Worm (Caenorhabditis elegans) whole organism, L4 larva: ENCODE measurements around the gene nas-6.

Experiments
- D1046.2 ChIP-seq: fragments of 200-800 bp; sonication (Bioruptor generic); IDR thresholded peaks from 2 replicates; pipeline ENCODE4 v1.3.6; 2022; ENCODE audit warnings: missing genetic modification characterization, missing compliant biosample characterization
- ZK546.5 ChIP-seq, 2 experiments: sonication (generic microtip); optimal IDR thresholded peaks; 2 replicates each; lab custom pipeline; 2017; ENCODE audit warnings: missing biosample characterization in 2 of 2, missing genetic modification characterization in 2 of 2
- ceh-62 ChIP-seq: sonication (generic microtip); optimal IDR thresholded peaks from 2 replicates; lab custom pipeline; 2017; ENCODE audit warnings: missing biosample characterization, missing genetic modification characterization
- ctbp-1 ChIP-seq: fragments of 200-800 bp; sonication (Bioruptor generic); IDR thresholded peaks from 2 replicates; pipeline ENCODE4 v1.3.6; 2022; ENCODE audit warnings: missing genetic modification reagents, missing genetic modification characterization, missing compliant biosample characterization
- dpl-1 ChIP-seq: fragments of 150-350 bp; optimal IDR thresholded peaks from 2 replicates; lab custom pipeline; 2014; ENCODE audit warnings: missing biosample characterization, missing genetic modification reagents, missing genetic modification characterization
- lin-13 ChIP-seq: fragments of 150-350 bp; optimal IDR thresholded peaks from 2 replicates; lab custom pipeline; 2014; ENCODE audit warnings: missing biosample characterization, missing genetic modification reagents, missing genetic modification characterization
- mes-2 ChIP-seq: sonication (generic microtip); optimal IDR thresholded peaks from 2 replicates; lab custom pipeline; 2016; ENCODE audit warnings: missing genotype, mild to moderate bottlenecking, missing genetic modification characterization, missing compliant biosample characterization; ENCODE audit not compliant: poor library complexity, severe bottlenecking
- nhr-25 ChIP-seq: sonication (generic microtip); optimal IDR thresholded peaks from 2 replicates; lab custom pipeline; 2017; ENCODE audit warnings: missing genetic modification characterization, mild to moderate bottlenecking, missing compliant biosample characterization, antibody characterized with exemption, moderate library complexity, borderline replicate concordance; ENCODE audit not compliant: insufficient read depth
- pha-4 ChIP-seq, 2 experiments: fragments of 150-350 bp in 1 of 2; fragments of 200-800 bp in 1 of 2; sonication (Bioruptor generic) in 1 of 2; IDR thresholded peaks in 1 of 2; optimal IDR thresholded peaks in 1 of 2; 2 replicates each; pipeline versions ENCODE4 v1.3.6 to Lab custom; 2014 to 2022; ENCODE audit warnings: missing genetic modification characterization in 2 of 2, missing genetic modification reagents in 2 of 2, missing biosample characterization in 1 of 2, missing compliant biosample characterization in 1 of 2
- pqm-1 ChIP-seq: sonication (generic microtip); optimal IDR thresholded peaks from 2 replicates; lab custom pipeline; 2017; ENCODE audit warnings: missing biosample characterization, missing genetic modification characterization
- tra-1 ChIP-seq: fragments of 200-800 bp; sonication (Bioruptor generic); IDR thresholded peaks from 2 replicates; pipeline ENCODE4 v1.3.6; 2022; ENCODE audit warnings: missing genetic modification reagents, missing genetic modification characterization, missing compliant biosample characterization
- unc-62 ChIP-seq, 3 experiments: fragments of 150-350 bp in 1 of 3; sonication (generic microtip); optimal IDR thresholded peaks in 2 of 3; peaks in 1 of 3; 1 replicate in 1 of 3; 2 replicates in 2 of 3; lab custom pipeline; 2014 to 2017; ENCODE audit warnings: missing biosample characterization in 3 of 3, missing genetic modification characterization in 3 of 3, missing genetic modification reagents in 3 of 3, missing genotype in 1 of 3
- zag-1 ChIP-seq: fragments of 150-350 bp; optimal IDR thresholded peaks from 2 replicates; lab custom pipeline; 2014; ENCODE audit warnings: missing biosample characterization, missing genetic modification characterization

ce11 chrIV:17450443-17450842 lies 40.1 kb downstream of the nas-6 start, which contains the start of gene F11E6.8:
- no peak for TF ChIP-seq pha-4 (GFP tag; IDR thresholded peaks at IDR 0.05; lab: Robert Waterston, UW)
- TF ChIP-seq pha-4 (tag; optimal IDR thresholded peaks at IDR 0.05; lab: Kevin White, UChicago) = no peak
- no peak for TF ChIP-seq nhr-25 (tag; lab: Kevin White, UChicago)
- TF ChIP-seq pqm-1 (tag; lab: Kevin White, UChicago) = no peak
- no peak for TF ChIP-seq ceh-62
- TF ChIP-seq ZK546.5 (tag; optimal IDR thresholded peaks at IDR 0.05; lab: Kevin White, UChicago) = no peak
- no peak for TF ChIP-seq D1046.2 (GFP tag; lab: Robert Waterston, UW)
- TF ChIP-seq ctbp-1 (GFP tag; lab: Robert Waterston, UW) = no peak
- no peak for TF ChIP-seq zag-1 (tag; lab: Kevin White, UChicago)
- TF ChIP-seq mes-2 = no peak
- TF ChIP-seq tra-1 = no peak
- no peak for TF ChIP-seq lin-13 (GFP tag; lab: Kevin White, UChicago)
- TF ChIP-seq dpl-1 (GFP tag; lab: Kevin White, UChicago) = no peak
- no peak for TF ChIP-seq unc-62 (GFP tag; optimal IDR thresholded peaks at IDR 0.05 in 1 of 2; lab: Kevin White, UChicago)
- TF ChIP-seq unc-62 (tag; optimal IDR thresholded peaks at IDR 0.05; lab: Kevin White, UChicago) = no peak
